Worm (Caenorhabditis elegans): ENCODE results near the gene C06C3.12.
A peak's percentile ranks its signal among the peaks of the same experiment; 100 is the strongest.

Gene C06C3.12

ce11 chrII:9416381-9417276, 41.7 kb downstream of the C06C3.12 start, which contains the start of the genes gss-1 and chch-3 (continued):
- TF ChIP-seq tbp1 (GFP tag; optimal IDR thresholded peaks at IDR 0.05) = peak; percentile 30
- no peak for TF ChIP-seq nhr-90 (tag; optimal IDR thresholded peaks at IDR 0.05)
- peak in 1 of 3 experiments; percentile 36 for TF ChIP-seq lin-35 (GFP tag; optimal IDR thresholded peaks at IDR 0.05)
- no peak for TF ChIP-seq akir-1 (GFP tag; optimal IDR thresholded peaks at IDR 0.05)
- no peak for TF ChIP-seq lsy-27 (tag; optimal IDR thresholded peaks at IDR 0.05; ENCODE audit: borderline replicate concordance, insufficient read depth)
- TF ChIP-seq F33H1.4 (GFP tag; IDR thresholded peaks at IDR 0.05) = peak; percentile 52

ce11 chrII:9418065-9418567, 43.2 kb downstream of the C06C3.12 start, which contains the start of the genes M176.4 and M176.16:
Gene M176.4, plus strand, starts transcription at chrII:9418365.
Gene M176.16, plus strand, starts transcription at chrII:9418517.
- no peak for TF ChIP-seq lin-26 (GFP tag; IDR thresholded peaks at IDR 0.05)
- peak; percentile 53 for TF ChIP-seq nhr-80 (tag; optimal IDR thresholded peaks at IDR 0.05)
- TF ChIP-seq mxl-1 (tag; optimal IDR thresholded peaks at IDR 0.05) = no peak

ce11 chrII:9418843-9419532, 44.1 kb downstream of the C06C3.12 start:
- no peak for TF ChIP-seq snpc-4 (GFP tag; optimal IDR thresholded peaks at IDR 0.05)
- no peak for TF ChIP-seq snpc-4 (tag; optimal IDR thresholded peaks at IDR 0.05)
- peak; percentile 28 for TF ChIP-seq nhr-80 (tag; optimal IDR thresholded peaks at IDR 0.05)
- no peak for TF ChIP-seq hrde-1 (tag; optimal IDR thresholded peaks at IDR 0.05; ENCODE audit: borderline replicate concordance)

- TF ChIP-seq T26A5.8 (tag; optimal IDR thresholded peaks at IDR 0.05) (no peak), B0019.2 (GFP tag; conservative IDR thresholded peaks at IDR 0.05) (no peak)
Observed at ce11 chrII:9421969-9422368, 47.1 kb downstream of the C06C3.12 start, which contains the start of gene M176.11. Gene M176.11, plus strand, starts transcription at chrII:9422269.

Measured in whole organism, young adult.